Worm (Caenorhabditis elegans) whole organism, L3 larva: ENCODE data around the gene fbxc-28.

Source experiments
- R02D3.7 ChIP-seq: fragments of 150-350 bp; optimal IDR thresholded peaks from 2 replicates; lab custom pipeline; 2014; ENCODE audit warnings: missing biosample characterization, missing genetic modification characterization
- aly-2 ChIP-seq: fragments of 150-350 bp; optimal IDR thresholded peaks from 2 replicates; lab custom pipeline; 2014; ENCODE audit warnings: missing biosample characterization, missing genetic modification characterization
- ama-1 ChIP-seq: fragments of 150-350 bp; optimal IDR thresholded peaks from 2 replicates; lab custom pipeline; 2018
- ceh-28 ChIP-seq: fragments of 150-350 bp; optimal IDR thresholded peaks from 2 replicates; lab custom pipeline; 2014; ENCODE audit warnings: missing biosample characterization, missing genetic modification reagents, missing genetic modification characterization
- ceh-9 ChIP-seq: sonication (generic microtip); optimal IDR thresholded peaks from 2 replicates; lab custom pipeline; 2018; ENCODE audit warnings: missing biosample characterization, missing genetic modification characterization
- daf-12 ChIP-seq: fragments of 150-350 bp; optimal IDR thresholded peaks from 2 replicates; lab custom pipeline; 2014; ENCODE audit warnings: missing biosample characterization, missing genetic modification reagents, missing genetic modification characterization
- egl-27 ChIP-seq: sonication (generic microtip); optimal IDR thresholded peaks from 4 replicates; lab custom pipeline; 2017; ENCODE audit warnings: missing biosample characterization, missing genetic modification reagents, missing genetic modification characterization
- egl-5 ChIP-seq: fragments of 150-350 bp; optimal IDR thresholded peaks from 2 replicates; lab custom pipeline; 2017; ENCODE audit warnings: missing biosample characterization, missing genetic modification reagents, missing genetic modification characterization, inconsistent platforms
- elt-2 ChIP-seq: sonication (generic microtip); optimal IDR thresholded peaks from 2 replicates; lab custom pipeline; 2016; ENCODE audit warnings: missing genetic modification reagents, mild to moderate bottlenecking, missing genetic modification characterization, missing compliant biosample characterization
- elt-3 ChIP-seq, 3 experiments: fragments of 150-350 bp in 1 of 3; sonication (generic microtip) in 2 of 3; optimal IDR thresholded peaks; 2 replicates in 2 of 3; 4 replicates in 1 of 3; lab custom pipeline; 2014 to 2017; ENCODE audit warnings: missing biosample characterization in 3 of 3, missing genetic modification characterization in 3 of 3
- eor-1 ChIP-seq, 2 experiments: fragments of 150-350 bp; optimal IDR thresholded peaks; 2 replicates each; lab custom pipeline; 2014 to 2018; ENCODE audit warnings: missing biosample characterization in 2 of 2, missing genetic modification characterization in 2 of 2
- fkh-10 ChIP-seq: sonication (generic microtip); optimal IDR thresholded peaks from 2 replicates; lab custom pipeline; 2017; ENCODE audit warnings: missing biosample characterization, missing genetic modification reagents, missing genetic modification characterization
- fkh-2 ChIP-seq: fragments of 150-350 bp; optimal IDR thresholded peaks from 2 replicates; lab custom pipeline; 2014; ENCODE audit warnings: missing biosample characterization, missing genetic modification reagents, missing genetic modification characterization
- fos-1 ChIP-seq: fragments of 150-350 bp; optimal IDR thresholded peaks from 2 replicates; lab custom pipeline; 2014; ENCODE audit warnings: missing biosample characterization, missing genetic modification characterization
- hmg-11 ChIP-seq: sonication (generic microtip); optimal IDR thresholded peaks from 2 replicates; lab custom pipeline; 2016; ENCODE audit warnings: missing genetic modification characterization, missing compliant biosample characterization
- jun-1 ChIP-seq: fragments of 150-350 bp; optimal IDR thresholded peaks from 2 replicates; lab custom pipeline; 2014; ENCODE audit warnings: missing biosample characterization, missing genetic modification reagents, missing genetic modification characterization
- lin-15B ChIP-seq: fragments of 150-350 bp; optimal IDR thresholded peaks from 2 replicates; lab custom pipeline; 2014; ENCODE audit warnings: missing biosample characterization, missing genetic modification characterization
- lin-39 ChIP-seq: fragments of 150-350 bp; optimal IDR thresholded peaks from 2 replicates; lab custom pipeline; 2018; ENCODE audit warnings: missing biosample characterization, missing genetic modification reagents, missing genetic modification characterization
- lsy-12 ChIP-seq: sonication (generic microtip); optimal IDR thresholded peaks from 2 replicates; lab custom pipeline; 2016; ENCODE audit warnings: mild to moderate bottlenecking, missing genetic modification characterization, missing compliant biosample characterization
- mdl-1 ChIP-seq: fragments of 150-350 bp; optimal IDR thresholded peaks from 2 replicates; lab custom pipeline; 2014; ENCODE audit warnings: missing biosample characterization, missing genetic modification characterization
- mml-1 ChIP-seq: fragments of 150-350 bp; sonication (generic microtip); optimal IDR thresholded peaks from 3 replicates; lab custom pipeline; 2014; ENCODE audit warnings: missing biosample characterization, missing genetic modification characterization
- nfya-1 ChIP-seq: sonication (generic microtip); optimal IDR thresholded peaks from 2 replicates; lab custom pipeline; 2017; ENCODE audit warnings: missing genetic modification characterization, mild to moderate bottlenecking, missing compliant biosample characterization, antibody characterized with exemption, moderate library complexity; ENCODE audit not compliant: insufficient read depth
- nhr-11 ChIP-seq: fragments of 150-350 bp; optimal IDR thresholded peaks from 2 replicates; lab custom pipeline; 2014; ENCODE audit warnings: missing biosample characterization, missing genetic modification characterization
- nhr-12 ChIP-seq: fragments of 150-350 bp; optimal IDR thresholded peaks from 2 replicates; lab custom pipeline; 2014; ENCODE audit warnings: missing biosample characterization, missing genetic modification characterization
- nhr-23 ChIP-seq: fragments of 150-350 bp; optimal IDR thresholded peaks from 2 replicates; lab custom pipeline; 2014; ENCODE audit warnings: missing biosample characterization, missing genetic modification reagents, missing genetic modification characterization
- nhr-43 ChIP-seq: sonication (generic microtip); optimal IDR thresholded peaks from 2 replicates; lab custom pipeline; 2016; ENCODE audit warnings: mild to moderate bottlenecking, missing genetic modification characterization, missing compliant biosample characterization; ENCODE audit not compliant: poor library complexity, severe bottlenecking
- nhr-67 ChIP-seq: fragments of 150-350 bp; optimal IDR thresholded peaks from 2 replicates; lab custom pipeline; 2014; ENCODE audit warnings: missing biosample characterization, missing genetic modification characterization
- nhr-77 ChIP-seq: fragments of 150-350 bp; optimal IDR thresholded peaks from 2 replicates; lab custom pipeline; 2014; ENCODE audit warnings: missing biosample characterization, missing genetic modification characterization
- pha-4 ChIP-seq: fragments of 150-350 bp; optimal IDR thresholded peaks from 2 replicates; lab custom pipeline; 2014; ENCODE audit warnings: missing biosample characterization, missing genetic modification reagents, missing genetic modification characterization
- pqm-1 ChIP-seq: fragments of 150-350 bp; optimal IDR thresholded peaks from 2 replicates; lab custom pipeline; 2017; ENCODE audit warnings: missing biosample characterization, missing genetic modification characterization, inconsistent platforms
- snpc-4 ChIP-seq: fragments of 150-350 bp; optimal IDR thresholded peaks from 2 replicates; lab custom pipeline; 2014; ENCODE audit warnings: missing biosample characterization, missing genetic modification characterization
- unc-39 ChIP-seq: sonication (generic microtip); optimal IDR thresholded peaks from 4 replicates; lab custom pipeline; 2017; ENCODE audit warnings: missing biosample characterization, missing genetic modification characterization
- unc-62 ChIP-seq: fragments of 150-350 bp; sonication (generic microtip); optimal IDR thresholded peaks from 4 replicates; lab custom pipeline; 2014; ENCODE audit warnings: missing biosample characterization, missing genetic modification reagents, missing genetic modification characterization
- zag-1 ChIP-seq: fragments of 150-350 bp; optimal IDR thresholded peaks from 2 replicates; lab custom pipeline; 2014; ENCODE audit warnings: missing biosample characterization, missing genetic modification characterization
- ztf-11 ChIP-seq: fragments of 150-350 bp; optimal IDR thresholded peaks from 2 replicates; lab custom pipeline; 2014; ENCODE audit warnings: missing biosample characterization, missing genetic modification characterization

Gene fbxc-28

DNA sequence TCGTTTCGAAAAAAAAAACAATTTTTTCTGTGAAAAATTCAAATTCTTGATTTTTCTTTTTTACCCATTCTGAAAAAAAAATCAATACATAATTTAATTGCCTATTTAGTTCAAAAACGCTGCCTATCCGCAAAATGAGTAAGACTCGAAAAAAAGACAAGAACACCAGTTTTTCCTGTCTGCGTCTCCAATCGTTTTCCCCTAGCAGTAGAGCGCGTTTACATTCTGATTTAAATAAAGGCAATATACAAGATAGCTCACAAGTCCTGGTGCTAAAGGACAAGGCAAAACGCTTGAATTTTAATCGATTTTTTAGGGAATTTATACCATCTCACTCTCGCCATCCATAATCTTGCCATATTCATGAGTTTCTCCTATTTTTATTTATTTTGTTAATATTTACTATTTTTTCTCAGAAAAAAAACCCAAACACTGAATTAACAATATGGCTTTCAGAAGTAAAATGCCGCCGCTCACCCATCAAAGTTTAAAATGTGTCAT is 10.3 kb upstream of the fbxc-28 start, which contains the start of gene fbxc-33:
Gene fbxc-33 (plus strand): TSS at position 451 of the 501 bp plus-strand sequence.
- no peak for TF ChIP-seq pqm-1 (tag; lab: Kevin White, UChicago)
- TF ChIP-seq nfya-1 (tag; lab: Kevin White, UChicago): no peak
- TF ChIP-seq elt-2: peak; percentile 41
- peak; percentile 36 for TF ChIP-seq snpc-4
- TF ChIP-seq fos-1 (tag; lab: Kevin White, UChicago): no peak
- TF ChIP-seq R02D3.7: no peak
- TF ChIP-seq fkh-10 (GFP tag; lab: Kevin White, UChicago): no peak
- no peak for TF ChIP-seq unc-62 (GFP tag; lab: Kevin White, UChicago)
- peak; percentile 65 for TF ChIP-seq lin-15B (tag; lab: Kevin White, UChicago)
- TF ChIP-seq, all 47 proteins: peak for 3

- no peak for TF ChIP-seq nhr-11 (tag; lab: Kevin White, UChicago)
- peak; percentile 99 for TF ChIP-seq pqm-1 (tag; lab: Kevin White, UChicago)
- no peak for TF ChIP-seq nhr-12 (tag; lab: Kevin White, UChicago)
- TF ChIP-seq ceh-9: no peak
- no peak for TF ChIP-seq nfya-1 (tag; lab: Kevin White, UChicago)
- no peak for TF ChIP-seq nhr-67
- TF ChIP-seq jun-1 (tag; lab: Kevin White, UChicago): peak; percentile 98
- TF ChIP-seq R02D3.7: no peak
- no peak for TF ChIP-seq nhr-23 (tag; lab: Kevin White, UChicago)
- TF ChIP-seq elt-2: peak; percentile 100
- no peak for TF ChIP-seq unc-39 (tag; lab: Kevin White, UChicago)
- TF ChIP-seq nhr-77 (tag; lab: Kevin White, UChicago): no peak
- peak; percentile 95 for TF ChIP-seq pha-4 (tag; lab: Kevin White, UChicago)
- no peak for TF ChIP-seq nhr-43 (tag; lab: Kevin White, UChicago)
- TF ChIP-seq egl-5 (tag; lab: Kevin White, UChicago): no peak
- no peak for TF ChIP-seq mdl-1
- no peak for TF ChIP-seq ztf-11 (tag; lab: Kevin White, UChicago)
- no peak for TF ChIP-seq fkh-2
- TF ChIP-seq egl-27: peak; percentile 73
- peak; percentile 49 for TF ChIP-seq fos-1 (tag; lab: Kevin White, UChicago)
- no peak for TF ChIP-seq mml-1 (tag; lab: Kevin White, UChicago)
- TF ChIP-seq hmg-11: no peak
These were observed 8.4 kb upstream of the fbxc-28 start for ce11 chrII:915206-915605.

- TF ChIP-seq R02D3.7 (no peak), aly-2 (tag; lab: Kevin White, UChicago) (no peak), zag-1 (no peak), lsy-12 (tag; lab: Kevin White, UChicago) (no peak), nhr-77 (tag; lab: Kevin White, UChicago) (no peak), fkh-2 (no peak), ceh-28 (tag; lab: Kevin White, UChicago) (no peak), lin-39 (tag; lab: Kevin White, UChicago) (no peak), eor-1 (tag; optimal IDR thresholded peaks at IDR 0.05; lab: Kevin White, UChicago) (no peak), daf-12 (tag; lab: Kevin White, UChicago) (no peak), nhr-67 (no peak), unc-39 (tag; lab: Kevin White, UChicago) (no peak), elt-3 (tag; optimal IDR thresholded peaks at IDR 0.05; lab: Kevin White, UChicago) (no peak), ama-1 (lab: Kevin White, UChicago) (no peak)
These were observed 7.8 kb upstream of the fbxc-28 start, which contains the start of gene fbxc-29 for ce11 chrII:915780-916179. TSS of gene fbxc-29 (plus strand) at chrII:916080.

ce11 chrII:917324-917723 is 6.3 kb upstream of the fbxc-28 start, which contains the start of gene fbxc-30:
TSS of gene fbxc-30 (plus strand) at chrII:917624.
- no peak for TF ChIP-seq nhr-67

DNA sequence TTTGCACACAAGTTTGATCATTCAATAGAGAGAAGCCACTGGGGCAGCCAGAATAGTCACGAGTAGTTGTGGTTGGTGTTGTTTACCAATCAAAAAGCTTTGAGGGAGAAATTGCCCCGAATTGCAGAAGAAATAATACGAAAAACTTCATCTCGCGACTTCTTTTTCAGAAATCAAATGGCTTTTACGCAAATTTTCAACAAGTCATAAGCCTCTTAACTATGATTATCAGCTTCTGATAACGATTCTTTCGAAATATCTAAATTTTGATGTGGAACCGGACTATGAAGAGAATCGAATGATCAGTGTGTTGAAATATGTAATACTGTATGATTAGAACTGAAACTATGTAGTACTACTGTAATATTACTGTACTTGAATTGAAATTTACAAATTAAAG is 3.3 kb upstream of the fbxc-28 start:
- TF ChIP-seq elt-2 (peak; percentile 52), R02D3.7 (no peak)
